Worm (Caenorhabditis elegans) whole organism, mixed stage, embryonic: ENCODE measurements around the gene B0334.13.
"Not testable (repeated sequence)": the region's sequence is repeated elsewhere in the genome, so short reads cannot be mapped to it uniquely, and the experiment has no call there.

Experiments
- M03D4.4 ChIP-seq: sonication (generic microtip); optimal IDR thresholded peaks from 2 replicates; lab custom pipeline; 2017; ENCODE audit warnings: mild to moderate bottlenecking, missing genetic modification characterization, missing compliant biosample characterization
- bed-3 ChIP-seq: fragments of 200-800 bp; sonication (Bioruptor generic); optimal IDR thresholded peaks from 3 replicates; lab custom pipeline; 2018; ENCODE audit warnings: mild to moderate bottlenecking, missing genetic modification characterization, moderate library complexity, missing compliant biosample characterization
- blmp-1 ChIP-seq: fragments of 150-350 bp; optimal IDR thresholded peaks from 2 replicates; lab custom pipeline; 2014; ENCODE audit warnings: missing biosample characterization, missing genetic modification characterization
- ceh-39 ChIP-seq: fragments of 150-350 bp; optimal IDR thresholded peaks from 2 replicates; lab custom pipeline; 2014; ENCODE audit warnings: missing biosample characterization, missing genetic modification characterization
- ceh-43 ChIP-seq: fragments of 200-800 bp; sonication (Bioruptor generic); optimal IDR thresholded peaks from 2 replicates; lab custom pipeline; 2018; ENCODE audit warnings: mild to moderate bottlenecking, missing genetic modification characterization, moderate library complexity, missing compliant biosample characterization
- ceh-83 ChIP-seq: fragments of 200-800 bp; sonication (Bioruptor generic); optimal IDR thresholded peaks from 2 replicates; lab custom pipeline; 2018; ENCODE audit warnings: mild to moderate bottlenecking, missing genetic modification characterization, missing compliant biosample characterization
- ces-1 ChIP-seq: fragments of 150-350 bp; optimal IDR thresholded peaks from 2 replicates; lab custom pipeline; 2014; ENCODE audit warnings: missing biosample characterization, missing genetic modification reagents, missing genetic modification characterization
- cnd-1 ChIP-seq: fragments of 200-800 bp; sonication (Bioruptor generic); optimal IDR thresholded peaks from 2 replicates; lab custom pipeline; 2018; ENCODE audit warnings: mild to moderate bottlenecking, missing genetic modification characterization, missing compliant biosample characterization
- drap-1 ChIP-seq: fragments of 200-800 bp; sonication (Bioruptor generic); optimal IDR thresholded peaks from 3 replicates; lab custom pipeline; 2018; ENCODE audit warnings: mild to moderate bottlenecking, missing genetic modification characterization, missing compliant biosample characterization
- elt-1 ChIP-seq: sonication (generic microtip); optimal IDR thresholded peaks from 2 replicates; lab custom pipeline; 2017; ENCODE audit warnings: missing genetic modification characterization, mild to moderate bottlenecking, missing compliant biosample characterization, antibody characterized with exemption, moderate library complexity, borderline replicate concordance; ENCODE audit not compliant: insufficient read depth
- elt-3 ChIP-seq: fragments of 150-350 bp; optimal IDR thresholded peaks from 2 replicates; lab custom pipeline; 2014; ENCODE audit warnings: missing biosample characterization, missing genetic modification characterization
- ham-2 ChIP-seq: fragments of 200-800 bp; sonication (Bioruptor generic); optimal IDR thresholded peaks from 2 replicates; lab custom pipeline; 2018; ENCODE audit warnings: mild to moderate bottlenecking, missing genetic modification characterization, missing compliant biosample characterization
- hlh-1 ChIP-seq: fragments of 150-350 bp; optimal IDR thresholded peaks from 2 replicates; lab custom pipeline; 2014; ENCODE audit warnings: missing biosample characterization, missing genetic modification reagents, missing genetic modification characterization
- lin-13 ChIP-seq: fragments of 150-350 bp; optimal IDR thresholded peaks from 2 replicates; lab custom pipeline; 2014; ENCODE audit warnings: missing biosample characterization, missing genetic modification characterization
- lin-32 ChIP-seq: fragments of 200-800 bp; sonication (Bioruptor generic); optimal IDR thresholded peaks from 2 replicates; lab custom pipeline; 2018; ENCODE audit warnings: mild to moderate bottlenecking, missing genetic modification characterization, missing compliant biosample characterization
- lsy-2 ChIP-seq: fragments of 150-350 bp; optimal IDR thresholded peaks from 2 replicates; lab custom pipeline; 2014; ENCODE audit warnings: missing biosample characterization, missing genetic modification characterization
- mab-5 ChIP-seq: fragments of 150-350 bp; optimal IDR thresholded peaks from 2 replicates; lab custom pipeline; 2014; ENCODE audit warnings: missing biosample characterization, missing genetic modification characterization
- mep-1 ChIP-seq: fragments of 150-350 bp; optimal IDR thresholded peaks from 2 replicates; lab custom pipeline; 2017; ENCODE audit warnings: missing biosample characterization, missing genetic modification reagents, missing genetic modification characterization, inconsistent platforms
- mls-2 ChIP-seq: sonication (generic microtip); optimal IDR thresholded peaks from 2 replicates; lab custom pipeline; 2016; ENCODE audit warnings: mild to moderate bottlenecking, missing genetic modification characterization, moderate library complexity, missing compliant biosample characterization
- nhr-12 ChIP-seq: fragments of 150-350 bp; optimal IDR thresholded peaks from 2 replicates; lab custom pipeline; 2014; ENCODE audit warnings: missing biosample characterization, missing genetic modification characterization
- nhr-2 ChIP-seq: fragments of 150-350 bp; optimal IDR thresholded peaks from 2 replicates; lab custom pipeline; 2014; ENCODE audit warnings: missing biosample characterization, missing genetic modification characterization
- nhr-237 ChIP-seq: fragments of 150-350 bp; optimal IDR thresholded peaks from 2 replicates; lab custom pipeline; 2014; ENCODE audit warnings: missing biosample characterization, missing genetic modification characterization
- nhr-28 ChIP-seq: fragments of 150-350 bp; optimal IDR thresholded peaks from 2 replicates; lab custom pipeline; 2014; ENCODE audit warnings: missing biosample characterization, missing genetic modification characterization
- pha-4 ChIP-seq: fragments of 150-350 bp; optimal IDR thresholded peaks from 2 replicates; lab custom pipeline; 2018; ENCODE audit warnings: missing biosample characterization, missing genetic modification reagents, missing genetic modification characterization
- sem-2 ChIP-seq: fragments of 200-800 bp; sonication (Bioruptor generic); optimal IDR thresholded peaks from 2 replicates; lab custom pipeline; 2018; ENCODE audit warnings: mild to moderate bottlenecking, missing genetic modification characterization, missing compliant biosample characterization
- snpc-4 ChIP-seq: fragments of 150-350 bp; optimal IDR thresholded peaks from 2 replicates; lab custom pipeline; 2014; ENCODE audit warnings: missing biosample characterization, missing genetic modification characterization
- sptf-1 ChIP-seq: sonication (generic microtip); optimal IDR thresholded peaks from 2 replicates; lab custom pipeline; 2017; ENCODE audit warnings: mild to moderate bottlenecking, missing genetic modification characterization, moderate library complexity, missing compliant biosample characterization
- tbx-8 ChIP-seq: fragments of 200-800 bp; sonication (Bioruptor generic); optimal IDR thresholded peaks from 2 replicates; lab custom pipeline; 2018; ENCODE audit warnings: mild to moderate bottlenecking, missing genetic modification characterization, moderate library complexity, missing compliant biosample characterization
- unc-120 ChIP-seq: sonication (generic microtip); optimal IDR thresholded peaks from 2 replicates; lab custom pipeline; 2017; ENCODE audit warnings: missing genetic modification characterization, missing compliant biosample characterization; ENCODE audit not compliant: poor library complexity, severe bottlenecking
- unc-62 ChIP-seq: fragments of 150-350 bp; optimal IDR thresholded peaks from 2 replicates; lab custom pipeline; 2014; ENCODE audit warnings: missing biosample characterization, missing genetic modification reagents, missing genetic modification characterization
- zip-8 ChIP-seq: fragments of 150-350 bp; optimal IDR thresholded peaks from 2 replicates; lab custom pipeline; 2014; ENCODE audit warnings: missing biosample characterization, missing genetic modification characterization
- ztf-11 ChIP-seq: fragments of 150-350 bp; optimal IDR thresholded peaks from 2 replicates; lab custom pipeline; 2014; ENCODE audit warnings: missing biosample characterization, missing genetic modification characterization

Gene B0334.13

DNA sequence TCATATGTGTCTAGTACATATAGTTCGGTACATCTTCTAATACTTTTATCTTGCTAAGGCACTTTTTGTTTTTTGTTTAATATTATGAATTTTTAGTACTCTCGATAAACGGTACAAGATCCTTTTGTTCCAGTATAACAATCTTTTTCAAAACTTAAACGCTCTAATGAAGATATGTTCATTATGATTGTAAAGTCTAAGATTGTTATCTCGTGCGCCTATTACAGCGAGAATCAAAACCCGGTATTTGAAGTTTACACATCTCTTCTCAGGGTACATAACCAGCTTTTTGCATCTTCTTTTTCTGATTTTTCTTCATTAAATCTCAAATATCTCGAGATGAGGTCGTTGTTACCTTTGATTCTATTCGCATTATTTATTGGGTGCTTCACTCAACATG lies at the start of gene B0334.13:
Gene B0334.13 (plus strand): TSS at position 301 of the 400 bp plus-strand sequence.
- no peak for TF ChIP-seq sem-2 (GFP tag; lab: Kevin White, UChicago)
- TF ChIP-seq snpc-4: no peak
- TF ChIP-seq ces-1: no peak
- no peak for TF ChIP-seq mab-5 (tag; lab: Kevin White, UChicago)
- no peak for TF ChIP-seq nhr-237 (tag; lab: Kevin White, UChicago)
- TF ChIP-seq zip-8: no peak
- TF ChIP-seq unc-120 (tag; lab: Kevin White, UChicago): no peak
- no peak for TF ChIP-seq ztf-11 (tag; lab: Kevin White, UChicago)
- TF ChIP-seq, all 35 proteins: peak for 0

- no peak for TF ChIP-seq lsy-2 (tag; lab: Kevin White, UChicago)
- no peak for TF ChIP-seq unc-62 (GFP tag; lab: Kevin White, UChicago)
- no peak for TF ChIP-seq M03D4.4 (tag; lab: Kevin White, UChicago)
- TF ChIP-seq nhr-237 (tag; lab: Kevin White, UChicago): no peak
- no peak for TF ChIP-seq bed-3
- no peak for TF ChIP-seq nhr-28 (tag; lab: Kevin White, UChicago)
- no peak for TF ChIP-seq nhr-12 (tag; lab: Kevin White, UChicago)
- no peak for TF ChIP-seq lin-13 (tag; lab: Kevin White, UChicago)
- TF ChIP-seq ham-2 (GFP tag; lab: Kevin White, UChicago): no peak
- no peak for TF ChIP-seq snpc-4
- no peak for TF ChIP-seq pha-4 (tag; lab: Kevin White, UChicago)
- TF ChIP-seq zip-8: no peak
- TF ChIP-seq ceh-39 (tag; lab: Kevin White, UChicago): no peak
- TF ChIP-seq drap-1: no peak
- no peak for TF ChIP-seq mls-2
- TF ChIP-seq ceh-43 (GFP tag; lab: Kevin White, UChicago): no peak
- no peak for TF ChIP-seq ces-1
- no peak for TF ChIP-seq cnd-1
- TF ChIP-seq blmp-1 (tag; lab: Kevin White, UChicago): no peak
Measured at ce11 chrII:11438417-11438816, 49.7 kb upstream of the B0334.13 start, which contains the start of gene vha-6. TSS of gene vha-6 (minus strand) at chrII:11438452.

DNA sequence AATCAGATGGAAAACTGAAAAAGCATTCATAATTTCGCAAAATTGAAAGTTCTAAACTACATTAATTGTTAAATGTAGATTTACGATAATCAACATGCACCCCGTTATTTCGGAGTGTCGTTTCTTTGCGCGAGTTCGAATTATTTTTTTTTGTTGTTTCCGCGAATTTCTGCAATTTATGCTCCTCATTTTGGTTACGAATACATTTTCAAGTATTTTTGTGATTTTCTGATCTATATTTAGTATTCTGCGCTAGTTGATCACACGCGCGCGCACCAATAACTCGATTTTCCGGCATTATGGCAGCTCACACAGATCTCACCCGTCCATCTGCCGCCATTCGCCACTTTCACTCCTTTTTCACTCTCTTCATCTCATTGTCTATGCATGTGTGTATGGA lies 47.8 kb upstream of the B0334.13 start, which contains the start of gene VW02B12L.2:
Gene VW02B12L.2 (minus strand): TSS at position 65 of the 400 bp plus-strand sequence.
- TF ChIP-seq lsy-2 (tag; lab: Kevin White, UChicago): no peak
- TF ChIP-seq ham-2 (GFP tag; lab: Kevin White, UChicago): peak; percentile 42
- peak; percentile 94 for TF ChIP-seq ces-1
- peak; percentile 3 for TF ChIP-seq cnd-1
- no peak for TF ChIP-seq nhr-12 (tag; lab: Kevin White, UChicago)
- no peak for TF ChIP-seq sptf-1 (tag; lab: Kevin White, UChicago)
- peak; percentile 45 for TF ChIP-seq lin-32 (GFP tag; lab: Kevin White, UChicago)
- TF ChIP-seq lin-13 (tag; lab: Kevin White, UChicago): peak; percentile 5
- TF ChIP-seq nhr-2 (tag; lab: Kevin White, UChicago): no peak

DNA sequence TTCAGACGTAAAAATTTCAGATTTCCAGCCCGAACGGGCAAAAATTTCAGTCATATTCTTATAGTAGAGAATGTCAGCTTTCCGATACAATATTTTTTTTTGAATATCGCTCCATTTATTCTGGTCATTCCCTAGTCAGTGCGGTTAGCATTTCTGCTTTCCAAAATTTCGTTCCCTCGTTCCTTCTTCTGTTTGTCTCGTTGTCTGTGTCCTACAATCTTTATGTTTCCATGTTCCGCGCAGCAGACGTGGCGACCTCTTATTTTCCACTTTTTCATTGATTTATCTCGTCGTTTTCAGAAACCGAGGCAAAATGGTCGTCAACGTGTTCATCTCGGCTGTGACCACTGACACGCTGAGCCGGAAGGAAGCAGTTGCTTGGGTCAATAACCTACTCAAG lies 45.7 kb upstream of the B0334.13 start, which contains the start of gene ebp-2:
Gene ebp-2 (plus strand): TSS at position 301 of the 400 bp plus-strand sequence.
- not testable (repeated sequence) for TF ChIP-seq lin-13 (tag; lab: Kevin White, UChicago); sem-2 (GFP tag; lab: Kevin White, UChicago); zip-8

DNA sequence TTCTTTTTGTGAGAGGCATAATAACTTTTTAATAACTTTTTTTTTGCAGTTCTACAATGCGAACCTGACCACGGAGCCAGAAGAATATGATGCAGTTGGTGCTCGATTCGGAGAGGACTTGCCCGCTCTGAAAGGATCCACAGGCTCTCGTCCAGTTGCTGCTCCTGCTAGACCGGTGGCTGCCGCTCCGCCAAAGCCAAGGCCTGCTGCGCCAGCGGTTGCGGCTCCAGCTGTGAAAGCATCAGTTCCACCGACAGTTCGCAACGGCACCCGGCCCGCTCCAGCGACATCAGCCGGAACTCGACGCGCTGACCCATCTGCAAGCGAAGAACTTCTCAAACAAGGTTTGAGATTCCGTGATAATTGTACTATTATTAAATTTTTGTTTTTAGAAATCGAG lies 45.0 kb upstream of the B0334.13 start:
- TF ChIP-seq elt-3 (tag; lab: Kevin White, UChicago) (no peak), lin-13 (tag; lab: Kevin White, UChicago) (no peak), nhr-2 (tag; lab: Kevin White, UChicago) (no peak), ztf-11 (tag; lab: Kevin White, UChicago) (no peak), snpc-4 (no peak), unc-120 (tag; lab: Kevin White, UChicago) (no peak), nhr-28 (tag; lab: Kevin White, UChicago) (no peak), ceh-43 (GFP tag; lab: Kevin White, UChicago) (no peak), hlh-1 (tag; lab: Kevin White, UChicago) (no peak), ceh-83 (GFP tag; lab: Kevin White, UChicago) (no peak), blmp-1 (tag; lab: Kevin White, UChicago) (no peak), tbx-8 (GFP tag; lab: Kevin White, UChicago) (no peak), ceh-39 (tag; lab: Kevin White, UChicago) (no peak), elt-1 (tag; lab: Kevin White, UChicago) (no peak), lsy-2 (tag; lab: Kevin White, UChicago) (no peak), ces-1 (no peak), sem-2 (GFP tag; lab: Kevin White, UChicago) (no peak), nhr-12 (tag; lab: Kevin White, UChicago) (no peak), mep-1 (tag; lab: Kevin White, UChicago) (no peak)
